Worm (Caenorhabditis elegans): Measurements from ENCODE around the gene hch-1.

DNA sequence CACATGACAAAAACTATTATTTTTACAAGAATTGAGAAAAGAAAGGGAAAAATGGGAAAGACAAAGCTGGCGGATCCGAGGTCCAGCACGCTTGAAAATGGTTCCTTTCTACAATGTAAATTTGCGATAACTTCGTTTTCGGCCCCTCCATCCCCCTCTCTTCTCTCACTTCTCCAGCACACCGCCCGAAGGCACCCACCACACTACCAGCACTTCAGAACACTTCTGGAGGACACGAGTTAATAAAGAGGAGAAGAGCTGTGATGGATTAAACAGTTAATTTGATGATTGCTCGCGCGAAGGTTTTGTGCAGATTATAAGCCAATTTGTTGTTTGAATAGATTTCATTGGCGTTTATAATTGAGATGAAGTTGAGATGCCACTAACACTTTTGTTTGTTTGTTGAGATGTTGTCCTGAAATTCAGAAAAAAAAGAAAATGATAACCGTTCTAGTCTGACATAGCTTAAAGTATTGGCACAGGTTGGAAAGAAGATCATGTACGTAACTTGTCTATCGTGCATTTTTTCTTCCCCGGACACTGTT is 5.1 kb downstream of the hch-1 start:
- TF ChIP-seq nhr-77 (tag; optimal IDR thresholded peaks at IDR 0.05) (no peak), nhr-237 (tag; optimal IDR thresholded peaks at IDR 0.05) (no peak), ama-1 (optimal IDR thresholded peaks at IDR 0.05) (no peak), Y55F3AM.14 (GFP tag; optimal IDR thresholded peaks at IDR 0.05) (no peak), nhr-12 (tag; optimal IDR thresholded peaks at IDR 0.05) (no peak), elt-3 (tag; optimal IDR thresholded peaks at IDR 0.05) (no peak), egl-27 (tag; optimal IDR thresholded peaks at IDR 0.05) (no peak), snpc-4 (tag; optimal IDR thresholded peaks at IDR 0.05) (no peak)
